Fruit fly (Drosophila melanogaster): Measurements from ENCODE around the gene CG5001.

The CG5001 gene

DNA sequence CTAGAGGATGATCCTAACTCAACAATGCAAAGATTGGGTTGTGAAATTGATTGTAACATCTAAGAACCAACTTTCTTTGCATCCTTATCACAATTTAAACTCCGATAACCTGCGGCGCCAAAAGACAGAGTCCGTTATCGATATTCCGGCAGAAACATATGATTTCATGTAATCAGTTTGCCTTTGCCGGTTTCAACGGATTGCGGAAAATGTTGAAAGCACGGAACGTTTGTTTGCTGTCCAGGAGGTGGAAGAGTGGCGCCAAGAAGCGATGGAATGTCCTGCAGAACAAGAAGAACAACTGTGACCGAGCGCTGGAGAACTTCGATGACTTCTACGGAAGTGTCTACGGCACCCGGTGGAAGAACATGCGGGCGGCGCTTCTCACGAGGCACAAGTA lies 37.9 kb upstream of the CG5001 start:
- TF ChIP-seq CG11617 (GFP tag; optimal IDR thresholded peaks at IDR 0.05) (no peak), toe (GFP tag; optimal IDR thresholded peaks at IDR 0.05) (no peak), Crg-1 (GFP tag; optimal IDR thresholded peaks at IDR 0.05) (no peak)

- TF ChIP-seq CG11617 (GFP tag; optimal IDR thresholded peaks at IDR 0.05) (peak; percentile 36), pad (GFP tag; optimal IDR thresholded peaks at IDR 0.05) (no peak), CG5204 (GFP tag; optimal IDR thresholded peaks at IDR 0.05) (no peak), kay (GFP tag; ENCODE audit: borderline replicate concordance) (no peak), ovo (GFP tag; optimal IDR thresholded peaks at IDR 0.05) (peak; percentile 14), Hr96 (GFP tag; optimal IDR thresholded peaks at IDR 0.05) (peak; percentile 62), cnc (optimal IDR thresholded peaks at IDR 0.05) (no peak), Clk (GFP tag; optimal IDR thresholded peaks at IDR 0.05) (no peak), Mnt (GFP tag; optimal IDR thresholded peaks at IDR 0.05) (peak; percentile 47), Crg-1 (GFP tag; optimal IDR thresholded peaks at IDR 0.05) (peak; percentile 48), CG14711 (tag; optimal IDR thresholded peaks at IDR 0.05) (peak; percentile 52), CG12768 (GFP tag; optimal IDR thresholded peaks at IDR 0.05) (no peak), CG7045 (GFP tag; optimal IDR thresholded peaks at IDR 0.05) (no peak), bab1 (GFP tag; optimal IDR thresholded peaks at IDR 0.05) (peak; percentile 73), CG1620 (GFP tag; optimal IDR thresholded peaks at IDR 0.05) (peak; percentile 40), CG33017 (tag; optimal IDR thresholded peaks at IDR 0.05) (peak; percentile 14), cic (GFP tag; optimal IDR thresholded peaks at IDR 0.05) (peak; percentile 27), tj (GFP tag; optimal IDR thresholded peaks at IDR 0.05) (peak; percentile 19), CG7101 (tag; optimal IDR thresholded peaks at IDR 0.05) (peak; percentile 62), toe (GFP tag; optimal IDR thresholded peaks at IDR 0.05) (no peak)
Measured at dm6 chr2L:1150554-1150953, 35.0 kb upstream of the CG5001 start, which contains the start of the genes Tfb4 and Vps29. Gene Tfb4 (minus strand): TSS chr2L:1150677. Gene Vps29 (plus strand): TSS chr2L:1150766.

dm6 chr2L:1152693-1153092 lies 32.9 kb upstream of the CG5001 start:
- TF ChIP-seq CG14711 (tag; optimal IDR thresholded peaks at IDR 0.05) (no peak), tj (GFP tag; optimal IDR thresholded peaks at IDR 0.05) (no peak), cnc (optimal IDR thresholded peaks at IDR 0.05) (no peak), CG11617 (GFP tag; optimal IDR thresholded peaks at IDR 0.05) (no peak), Clk (GFP tag; optimal IDR thresholded peaks at IDR 0.05) (no peak), Crg-1 (GFP tag; optimal IDR thresholded peaks at IDR 0.05) (no peak), Hr96 (GFP tag; optimal IDR thresholded peaks at IDR 0.05) (no peak), CG7045 (GFP tag; optimal IDR thresholded peaks at IDR 0.05) (no peak), CG33017 (tag; optimal IDR thresholded peaks at IDR 0.05) (no peak), ovo (GFP tag; optimal IDR thresholded peaks at IDR 0.05) (no peak), toe (GFP tag; optimal IDR thresholded peaks at IDR 0.05) (no peak)

DNA sequence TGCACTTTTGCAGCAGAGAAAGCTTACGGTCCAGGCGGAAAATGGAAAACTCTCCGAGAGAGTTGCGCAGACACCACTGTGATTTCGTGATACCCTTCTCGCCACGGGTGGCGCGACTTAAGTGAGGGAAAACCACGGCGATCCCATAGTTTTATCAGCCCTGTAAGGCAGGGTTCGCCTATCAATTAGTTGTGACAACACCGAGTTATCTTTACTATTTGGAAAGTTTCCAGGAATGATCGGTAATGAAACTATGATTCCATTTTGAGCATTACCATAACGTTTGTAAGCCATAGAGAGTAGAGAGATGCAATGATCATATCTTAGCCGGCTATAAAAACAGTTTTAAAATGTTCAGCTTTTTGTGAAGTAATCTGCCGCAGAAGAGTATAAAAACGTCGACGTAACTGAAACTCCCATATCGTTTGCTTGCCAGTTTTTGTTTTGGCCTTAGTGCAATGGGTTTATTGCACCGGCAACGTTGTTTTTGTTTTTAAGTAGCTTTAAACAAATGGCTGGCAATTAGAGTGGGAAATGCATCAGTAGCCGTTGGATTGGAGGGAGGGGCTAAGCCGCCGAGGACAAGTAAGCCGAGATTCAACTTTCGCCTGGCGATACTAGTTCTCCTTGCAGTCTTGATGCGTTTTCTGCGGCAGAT lies 28.8 kb upstream of the CG5001 start:
- TF ChIP-seq pad (GFP tag; optimal IDR thresholded peaks at IDR 0.05), result no peak
- no peak for TF ChIP-seq cnc (optimal IDR thresholded peaks at IDR 0.05)
- no peak for TF ChIP-seq CG33017 (tag; optimal IDR thresholded peaks at IDR 0.05)
- no peak for TF ChIP-seq CG7045 (GFP tag; optimal IDR thresholded peaks at IDR 0.05)
- TF ChIP-seq CG14711 (tag; optimal IDR thresholded peaks at IDR 0.05), result no peak
- TF ChIP-seq Hr96 (GFP tag; optimal IDR thresholded peaks at IDR 0.05), result no peak
- TF ChIP-seq CG7101 (tag; optimal IDR thresholded peaks at IDR 0.05), result no peak
- TF ChIP-seq kay (GFP tag; ENCODE audit: borderline replicate concordance), result no peak
- TF ChIP-seq CG11617 (GFP tag; optimal IDR thresholded peaks at IDR 0.05), result no peak
- TF ChIP-seq CG5204 (GFP tag; optimal IDR thresholded peaks at IDR 0.05), result no peak
- no peak for TF ChIP-seq CG1620 (GFP tag; optimal IDR thresholded peaks at IDR 0.05)
- no peak for TF ChIP-seq Crg-1 (GFP tag; optimal IDR thresholded peaks at IDR 0.05)
- no peak for TF ChIP-seq CG12768 (GFP tag; optimal IDR thresholded peaks at IDR 0.05)

- TF ChIP-seq kay (GFP tag; ENCODE audit: borderline replicate concordance), result peak; percentile 97
- TF ChIP-seq CG7045 (GFP tag; optimal IDR thresholded peaks at IDR 0.05), result no peak
- TF ChIP-seq toe (GFP tag; optimal IDR thresholded peaks at IDR 0.05), result no peak
- TF ChIP-seq tj (GFP tag; optimal IDR thresholded peaks at IDR 0.05), result peak; percentile 89
Measured at dm6 chr2L:1157357-1157678, 28.2 kb upstream of the CG5001 start.

DNA sequence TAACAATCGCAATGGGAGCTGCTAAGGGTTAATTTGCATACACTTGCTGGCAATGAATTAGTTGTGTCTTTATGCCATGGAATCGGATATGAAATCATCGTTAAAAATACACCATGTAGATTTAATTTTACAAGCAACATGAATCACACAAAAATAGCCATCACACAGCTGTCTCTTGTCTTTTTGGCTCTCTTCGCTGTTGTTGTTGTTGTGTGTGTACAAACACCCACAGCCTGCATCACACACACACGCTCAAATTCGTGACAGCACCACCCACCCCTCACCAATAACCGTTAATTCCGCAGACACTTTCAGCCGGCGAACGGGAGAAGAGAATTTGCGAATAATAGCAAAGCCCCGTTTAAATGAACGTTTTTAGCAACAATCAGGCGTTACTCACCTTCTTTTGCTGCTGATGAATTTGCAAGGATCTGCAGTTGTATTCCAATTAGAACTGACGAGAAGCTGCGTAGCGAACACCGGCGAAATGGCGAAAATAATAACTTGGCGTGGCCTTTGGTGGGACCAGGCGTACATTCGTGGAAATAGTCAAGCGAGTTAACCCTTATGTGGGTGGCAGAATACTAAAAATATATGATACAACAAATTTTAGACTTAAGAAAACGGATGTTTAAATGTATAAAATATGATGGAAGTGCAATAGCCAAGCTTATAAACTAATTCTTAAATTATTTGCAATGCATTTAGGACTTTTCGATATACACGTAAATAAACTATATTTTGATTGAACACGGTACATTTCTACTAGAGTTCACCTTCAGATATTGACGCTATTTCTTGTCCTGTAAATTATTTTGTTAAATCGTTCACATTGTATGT lies 27.7 kb upstream of the CG5001 start, which contains the start of gene capt:
Gene capt (minus strand): TSS at position 584 of the 840 bp plus-strand sequence.
- TF ChIP-seq toe (GFP tag; optimal IDR thresholded peaks at IDR 0.05) (no peak), Crg-1 (GFP tag; optimal IDR thresholded peaks at IDR 0.05) (no peak), CG7101 (tag; optimal IDR thresholded peaks at IDR 0.05) (peak; percentile 44), cnc (optimal IDR thresholded peaks at IDR 0.05) (no peak), CG7045 (GFP tag; optimal IDR thresholded peaks at IDR 0.05) (peak; percentile 20), ovo (GFP tag; optimal IDR thresholded peaks at IDR 0.05) (peak; percentile 87), tj (GFP tag; optimal IDR thresholded peaks at IDR 0.05) (peak; percentile 75), Clk (GFP tag; optimal IDR thresholded peaks at IDR 0.05) (no peak), CG12768 (GFP tag; optimal IDR thresholded peaks at IDR 0.05) (no peak), CG11617 (GFP tag; optimal IDR thresholded peaks at IDR 0.05) (no peak), bab1 (GFP tag; optimal IDR thresholded peaks at IDR 0.05) (no peak), CG14711 (tag; optimal IDR thresholded peaks at IDR 0.05) (peak; percentile 19), Hr96 (GFP tag; optimal IDR thresholded peaks at IDR 0.05) (peak; percentile 7), CG33017 (tag; optimal IDR thresholded peaks at IDR 0.05) (peak; percentile 21), kay (GFP tag; ENCODE audit: borderline replicate concordance) (no peak), CG1620 (GFP tag; optimal IDR thresholded peaks at IDR 0.05) (peak; percentile 6), Mnt (GFP tag; optimal IDR thresholded peaks at IDR 0.05) (peak; percentile 75), CG5204 (GFP tag; optimal IDR thresholded peaks at IDR 0.05) (no peak), cic (GFP tag; optimal IDR thresholded peaks at IDR 0.05) (peak; percentile 39), pad (GFP tag; optimal IDR thresholded peaks at IDR 0.05) (peak; percentile 97)

Data from whole organism, adult.